Fruit fly (Drosophila melanogaster) whole organism, embryonic: Measurements from ENCODE around the gene CG6654.

ENCODE experiments used
- BtbVII ChIP-seq: fragments of 200-800 bp; sonication (Bioruptor generic); optimal IDR thresholded peaks from 3 replicates; lab custom pipeline; 2017; ENCODE audit warnings: missing biosample characterization, mild to moderate bottlenecking, missing genetic modification characterization
- CG10431 ChIP-seq: fragments of 200-800 bp; sonication (Bioruptor generic); optimal IDR thresholded peaks from 3 replicates; lab custom pipeline; 2018; ENCODE audit warnings: missing biosample characterization, mild to moderate bottlenecking, missing genetic modification characterization
- CG11093 ChIP-seq: fragments of 200-800 bp; sonication (Bioruptor generic); IDR thresholded peaks from 3 replicates; pipeline ENCODE4 v1.3.6; 2022; ENCODE audit warnings: missing biosample characterization, missing genetic modification characterization
- CG11398 ChIP-seq: fragments of 200-800 bp; sonication (Bioruptor generic); optimal IDR thresholded peaks from 2 replicates; lab custom pipeline; 2016; ENCODE audit warnings: missing biosample characterization, missing genetic modification characterization
- CG12236 ChIP-seq: fragments of 200-800 bp; sonication (Bioruptor generic); optimal IDR thresholded peaks from 2 replicates; lab custom pipeline; 2016; ENCODE audit warnings: missing biosample characterization, missing genetic modification characterization
- CG13287 ChIP-seq: fragments of 200-800 bp; sonication (Bioruptor generic); IDR thresholded peaks from 2 replicates; pipeline ENCODE4 v1.3.6; 2022; ENCODE audit warnings: missing biosample characterization, missing genetic modification characterization; ENCODE audit not compliant: partially characterized antibody
- CG14667 ChIP-seq: fragments of 200-800 bp; sonication (Bioruptor generic); IDR thresholded peaks from 2 replicates; pipeline ENCODE4 v1.3.6; 2022; ENCODE audit warnings: missing biosample characterization, missing genetic modification characterization
- CG18262 ChIP-seq: fragments of 200-800 bp; optimal IDR thresholded peaks from 3 replicates; lab custom pipeline; 2019; ENCODE audit warnings: missing biosample characterization, mild to moderate bottlenecking, missing genetic modification characterization, moderate library complexity
- CG2116 ChIP-seq: fragments of 200-800 bp; sonication (Bioruptor generic); optimal IDR thresholded peaks from 3 replicates; lab custom pipeline; 2018; ENCODE audit warnings: missing biosample characterization, mild to moderate bottlenecking, missing genetic modification characterization
- CG2120 ChIP-seq: fragments of 200-800 bp; sonication (Bioruptor generic); optimal IDR thresholded peaks from 3 replicates; lab custom pipeline; 2016; ENCODE audit warnings: missing biosample characterization, missing genetic modification characterization
- CG30020 ChIP-seq: fragments of 200-800 bp; optimal IDR thresholded peaks from 2 replicates; lab custom pipeline; 2019; ENCODE audit warnings: missing biosample characterization, mild to moderate bottlenecking, missing genetic modification characterization, moderate library complexity
- CG3281 ChIP-seq: fragments of 200-800 bp; sonication (Bioruptor generic); optimal IDR thresholded peaks from 3 replicates; lab custom pipeline; 2017; ENCODE audit warnings: missing biosample characterization, mild to moderate bottlenecking, missing genetic modification characterization
- CG34224 ChIP-seq: fragments of 200-800 bp; sonication (Bioruptor generic); IDR thresholded peaks from 3 replicates; pipeline ENCODE4 v1.3.6; 2022; ENCODE audit warnings: missing biosample characterization, missing genetic modification characterization; ENCODE audit not compliant: partially characterized antibody
- CG6175 ChIP-seq: fragments of 200-800 bp; sonication (Bioruptor generic); IDR thresholded peaks from 3 replicates; pipeline ENCODE4 v1.3.6; 2022; ENCODE audit warnings: missing biosample characterization, missing genetic modification characterization
- CG8281 ChIP-seq: fragments of 200-800 bp; sonication (Bioruptor generic); optimal IDR thresholded peaks from 2 replicates; lab custom pipeline; 2018; ENCODE audit warnings: missing biosample characterization, mild to moderate bottlenecking, missing genetic modification characterization, moderate library complexity
- CG9609 ChIP-seq: fragments of 200-800 bp; sonication (Bioruptor generic); optimal IDR thresholded peaks from 3 replicates; lab custom pipeline; 2016; ENCODE audit warnings: missing biosample characterization, missing genetic modification characterization
- CG9932 ChIP-seq: fragments of 200-800 bp; sonication (Bioruptor generic); IDR thresholded peaks from 2 replicates; pipeline ENCODE4 v1.3.6; 2022; ENCODE audit warnings: missing biosample characterization, missing genetic modification characterization
- CkIIα-i1 ChIP-seq: fragments of 200-800 bp; sonication (Bioruptor generic); IDR thresholded peaks from 2 replicates; pipeline ENCODE4 v1.3.6; 2022; ENCODE audit warnings: missing biosample characterization, missing genetic modification characterization
- Deaf1 ChIP-seq: fragments of 200-800 bp; optimal IDR thresholded peaks from 3 replicates; lab custom pipeline; 2019; ENCODE audit warnings: missing biosample characterization, mild to moderate bottlenecking, missing genetic modification characterization, moderate library complexity
- Ets65A ChIP-seq: fragments of 200-800 bp; sonication (Bioruptor generic); peaks from one replicate; lab custom pipeline; 2016; ENCODE audit warnings: missing biosample characterization, missing genetic modification characterization
- Hr51 ChIP-seq, 2 experiments: fragments of 200-800 bp; sonication (Bioruptor generic); optimal IDR thresholded peaks; 2 replicates in 1 of 2; 3 replicates in 1 of 2; lab custom pipeline; 2016 to 2018; ENCODE audit warnings: missing biosample characterization in 2 of 2, missing genetic modification characterization in 2 of 2, mild to moderate bottlenecking in 1 of 2, moderate library complexity in 1 of 2
- Jarid2 ChIP-seq: fragments of 200-800 bp; sonication (Bioruptor generic); optimal IDR thresholded peaks from 3 replicates; lab custom pipeline; 2017; ENCODE audit warnings: mild to moderate bottlenecking, missing biosample characterization, missing genetic modification reagents, missing genetic modification characterization
- Myb ChIP-seq: fragments of 200-800 bp; sonication (Bioruptor generic); optimal IDR thresholded peaks from 2 replicates; lab custom pipeline; 2016; ENCODE audit warnings: missing biosample characterization, missing genetic modification characterization
- Optix ChIP-seq: fragments of 200-800 bp; sonication (Bioruptor generic); IDR thresholded peaks from 3 replicates; pipeline ENCODE4 v1.3.6; 2022; ENCODE audit warnings: missing biosample characterization, missing genetic modification characterization
- Poxn ChIP-seq: fragments of 200-800 bp; sonication (Bioruptor generic); IDR thresholded peaks from 2 replicates; pipeline ENCODE4 v1.3.6; 2022; ENCODE audit warnings: missing biosample characterization, missing genetic modification characterization
- Side ChIP-seq: fragments of 200-800 bp; sonication (Bioruptor generic); optimal IDR thresholded peaks from 2 replicates; lab custom pipeline; 2016; ENCODE audit warnings: missing biosample characterization, missing genetic modification characterization
- Sox102F ChIP-seq: fragments of 200-800 bp; sonication (Bioruptor generic); optimal IDR thresholded peaks from 2 replicates; lab custom pipeline; 2018; ENCODE audit warnings: missing biosample characterization, mild to moderate bottlenecking, missing genetic modification characterization, moderate library complexity
- Usf ChIP-seq: fragments of 200-800 bp; sonication (Bioruptor generic); optimal IDR thresholded peaks from 2 replicates; lab custom pipeline; 2017; ENCODE audit warnings: missing genotype, missing biosample characterization, missing genetic modification characterization
- bab2 ChIP-seq: fragments of 200-800 bp; sonication (Bioruptor generic); optimal IDR thresholded peaks from 2 replicates; lab custom pipeline; 2016; ENCODE audit warnings: missing biosample characterization, missing genetic modification characterization
- crol ChIP-seq: fragments of 200-800 bp; sonication (Bioruptor generic); IDR thresholded peaks from 2 replicates; pipeline ENCODE4 v1.3.6; 2022; ENCODE audit warnings: missing biosample characterization, missing genetic modification characterization
- cwo ChIP-seq: fragments of 200-800 bp; sonication (Bioruptor generic); optimal IDR thresholded peaks from 3 replicates; lab custom pipeline; 2017; ENCODE audit warnings: missing biosample characterization, missing genetic modification characterization, mild to moderate bottlenecking, moderate library complexity, missing genetic modification reagents
- dan ChIP-seq: fragments of 200-800 bp; sonication (Bioruptor generic); IDR thresholded peaks from 2 replicates; pipeline ENCODE4 v1.3.6; 2022; ENCODE audit warnings: missing biosample characterization, missing genetic modification characterization
- dimm ChIP-seq: fragments of 200-800 bp; sonication (Bioruptor generic); IDR thresholded peaks from 2 replicates; pipeline ENCODE4 v1.3.6; 2022; ENCODE audit warnings: missing biosample characterization, missing genetic modification characterization
- fru ChIP-seq: fragments of >200 bp; optimal IDR thresholded peaks from 2 replicates; lab custom pipeline; 2017
- h ChIP-seq: fragments of >200 bp; optimal IDR thresholded peaks from 2 replicates; lab custom pipeline; 2017
- hb ChIP-seq: fragments of 200-800 bp; sonication (Bioruptor generic); IDR thresholded peaks from 3 replicates; pipeline ENCODE4 v1.3.6; 2022; ENCODE audit warnings: missing biosample characterization, missing genetic modification characterization; ENCODE audit not compliant: partially characterized antibody
- her ChIP-seq: fragments of 200-800 bp; sonication (Bioruptor generic); optimal IDR thresholded peaks from 2 replicates; lab custom pipeline; 2016; ENCODE audit warnings: missing biosample characterization, missing genetic modification characterization
- jumu ChIP-seq: fragments of 200-800 bp; sonication (Bioruptor generic); optimal IDR thresholded peaks from 3 replicates; lab custom pipeline; 2016; ENCODE audit warnings: missing biosample characterization, missing genetic modification characterization
- mirr ChIP-seq: fragments of 200-800 bp; sonication (Bioruptor generic); optimal IDR thresholded peaks from 3 replicates; lab custom pipeline; 2018; ENCODE audit warnings: missing biosample characterization, mild to moderate bottlenecking, missing genetic modification characterization
- nerfin-1 ChIP-seq: fragments of 200-800 bp; sonication (Bioruptor generic); optimal IDR thresholded peaks from 3 replicates; lab custom pipeline; 2019; ENCODE audit warnings: missing biosample characterization, mild to moderate bottlenecking, missing genetic modification characterization, moderate library complexity
- sug ChIP-seq: fragments of 200-800 bp; optimal IDR thresholded peaks from 2 replicates; lab custom pipeline; 2019; ENCODE audit warnings: missing biosample characterization, mild to moderate bottlenecking, missing genetic modification characterization, moderate library complexity
- tin ChIP-seq: fragments of 200-800 bp; sonication (Bioruptor generic); optimal IDR thresholded peaks from 3 replicates; lab custom pipeline; 2016; ENCODE audit warnings: missing biosample characterization, missing genetic modification characterization
- ttk ChIP-seq: fragments of 200-800 bp; sonication (Bioruptor generic); IDR thresholded peaks from 2 replicates; pipeline ENCODE4 v2.1.2; 2022; ENCODE audit warnings: missing biosample characterization, missing genetic modification characterization
- tup ChIP-seq: fragments of 200-800 bp; sonication (Bioruptor generic); optimal IDR thresholded peaks from 2 replicates; lab custom pipeline; 2016; ENCODE audit warnings: missing biosample characterization, mild to moderate bottlenecking, missing genetic modification characterization, moderate library complexity
- twi ChIP-seq: fragments of 200-800 bp; optimal IDR thresholded peaks from 2 replicates; lab custom pipeline; 2019; ENCODE audit warnings: missing biosample characterization, mild to moderate bottlenecking, missing genetic modification characterization, moderate library complexity
- unc-4 ChIP-seq: fragments of 200-800 bp; sonication (Bioruptor generic); IDR thresholded peaks from 2 replicates; pipeline ENCODE4 v1.3.6; 2022; ENCODE audit warnings: missing biosample characterization, missing genetic modification characterization; ENCODE audit not compliant: partially characterized antibody
- usp ChIP-seq: fragments of >200 bp; optimal IDR thresholded peaks from 2 replicates; lab custom pipeline; 2017; ENCODE audit warnings: missing biosample characterization, missing genetic modification characterization
- vvl ChIP-seq: fragments of 200-800 bp; sonication (Bioruptor generic); IDR thresholded peaks from 2 replicates; pipeline ENCODE4 v1.3.6; 2022; ENCODE audit warnings: missing biosample characterization, missing genetic modification characterization
- zen2 ChIP-seq: fragments of 200-800 bp; sonication (Bioruptor generic); IDR thresholded peaks from 3 replicates; pipeline ENCODE4 v1.3.6; 2022; ENCODE audit warnings: missing biosample characterization, missing genetic modification characterization; ENCODE audit not compliant: partially characterized antibody

The CG6654 gene

dm6 chr3R:15242186-15243045, 29.0 kb upstream of the CG6654 start, which contains the start of the genes tefu and Hsc70-4 (continued):
- TF ChIP-seq bab2 (GFP tag; lab: Kevin White, UChicago) (peak; percentile 55), Sox102F (no peak), CG6175 (GFP tag; lab: Robert Waterston, UW) (peak; percentile 66; the same call in 2 of the 3 replicates), Side (peak; percentile 14), CG9609 (GFP tag; lab: Kevin White, UChicago) (peak; percentile 73), twi (tag; lab: Kevin White, UChicago) (peak; percentile 61), usp (GFP tag; lab: Kevin White, UChicago) (no peak), jumu (GFP tag; lab: Kevin White, UChicago) (peak; percentile 78), sug (peak; percentile 75), hb (GFP tag; lab: Robert Waterston, UW) (no peak), cwo (no peak), h (lab: Kevin White, UChicago) (no peak), CG2120 (peak; percentile 84), CG30020 (peak; percentile 97), CG9932 (GFP tag; lab: Robert Waterston, UW) (peak; percentile 90), CG3281 (GFP tag; lab: Kevin White, UChicago) (peak; percentile 44), zen2 (GFP tag; lab: Robert Waterston, UW) (no peak), CG11093 (peak; percentile 85), Usf (GFP tag; lab: Kevin White, UChicago) (peak; percentile 78), Poxn (GFP tag; lab: Robert Waterston, UW) (no peak; the same call in 1 of the 2 replicates), her (peak; percentile 28), CG34224 (no peak), Jarid2 (GFP tag; lab: Kevin White, UChicago) (no peak), Myb (GFP tag; lab: Kevin White, UChicago) (peak; percentile 50), dan (GFP tag; lab: Robert Waterston, UW) (0 out of 2 replicates have a peak, but pooled peaks have one; percentile 44), crol (GFP tag; lab: Robert Waterston, UW) (no peak), CG13287 (GFP tag; lab: Robert Waterston, UW) (peak; percentile 31), Optix (peak; percentile 60; the same call in 2 of the 3 replicates), CkIIα-i1 (GFP tag; lab: Robert Waterston, UW) (no peak), Hr51 (GFP tag; optimal IDR thresholded peaks at IDR 0.05; lab: Kevin White, UChicago) (peak in 1 of 2 experiments; percentile 70), CG8281 (tag; lab: Kevin White, UChicago) (peak; percentile 31), CG10431 (GFP tag; lab: Kevin White, UChicago) (no peak), CG12236 (peak; percentile 2), ttk (GFP tag; lab: Robert Waterston, UW) (peak; percentile 87), CG18262 (tag; lab: Kevin White, UChicago) (no peak), tup (GFP tag; lab: Kevin White, UChicago) (peak; percentile 50), tin (peak; percentile 78), BtbVII (peak; percentile 11), vvl (GFP tag; lab: Robert Waterston, UW) (peak; percentile 80), fru (lab: Kevin White, UChicago) (no peak), nerfin-1 (tag; lab: Kevin White, UChicago) (peak; percentile 58), CG11398 (GFP tag; lab: Kevin White, UChicago) (no peak), Deaf1 (no peak), CG14667 (GFP tag; lab: Robert Waterston, UW) (peak; percentile 77), unc-4 (GFP tag; lab: Robert Waterston, UW) (peak; percentile 26; the same call in 1 of the 2 replicates), mirr (GFP tag; lab: Kevin White, UChicago) (no peak), dimm (peak; percentile 32; the same call in 1 of the 2 replicates), CG2116 (GFP tag; lab: Kevin White, UChicago) (peak; percentile 97), Ets65A (GFP tag; lab: Kevin White, UChicago) (peak; percentile 98)
